Fruit fly (Drosophila melanogaster) Kc167 (cell line): ENCODE results near the gene CG9270.

ENCODE experiments used
- Myc ChIP-seq: fragments of >200 bp; optimal IDR thresholded peaks from 2 replicates; lab custom pipeline; 2017; ENCODE audit warnings: missing external identifiers
- Sin3A ChIP-seq: fragments of >200 bp; optimal IDR thresholded peaks from 2 replicates; lab custom pipeline; 2018; ENCODE audit warnings: missing external identifiers
- h ChIP-seq: fragments of >200 bp; optimal IDR thresholded peaks from 3 replicates; lab custom pipeline; 2018; ENCODE audit warnings: missing external identifiers
- insv ChIP-seq: fragments of >200 bp; optimal IDR thresholded peaks from 3 replicates; lab custom pipeline; 2018; ENCODE audit warnings: missing external identifiers
- psq ChIP-seq: fragments of >200 bp; optimal IDR thresholded peaks from 2 replicates; lab custom pipeline; 2017; ENCODE audit warnings: missing external identifiers
- ttk ChIP-seq: sonication (Bioruptor generic); optimal IDR thresholded peaks from 2 replicates; lab custom pipeline; 2017; ENCODE audit warnings: missing external identifiers

CG9270 gene

dm6 chr2L:20936061-20936390 is 2.1 kb upstream of the CG9270 start:
- no peak for TF ChIP-seq psq (lab: Kevin White, UChicago)
- TF ChIP-seq h: no peak
- TF ChIP-seq insv (lab: Kevin White, UChicago): no peak
- no peak for TF ChIP-seq Myc (lab: Kevin White, UChicago)
- no peak for TF ChIP-seq Sin3A (lab: Kevin White, UChicago)
- TF ChIP-seq ttk (lab: Kevin White, UChicago): no peak

dm6 chr2L:20935338-20936060 is 1.6 kb upstream of the CG9270 start:
- TF ChIP-seq ttk (lab: Kevin White, UChicago): no peak
- TF ChIP-seq Sin3A (lab: Kevin White, UChicago): no peak

- TF ChIP-seq h: no peak
- no peak for TF ChIP-seq ttk (lab: Kevin White, UChicago)
- no peak for TF ChIP-seq psq (lab: Kevin White, UChicago)
- no peak for TF ChIP-seq Sin3A (lab: Kevin White, UChicago)
- TF ChIP-seq insv (lab: Kevin White, UChicago): no peak
- no peak for TF ChIP-seq Myc (lab: Kevin White, UChicago)
Observed at dm6 chr2L:20934678-20935077, 765 bp upstream of the CG9270 start.

- no peak for TF ChIP-seq psq (lab: Kevin White, UChicago)
- TF ChIP-seq Myc (lab: Kevin White, UChicago): no peak
- TF ChIP-seq insv (lab: Kevin White, UChicago): no peak
- no peak for TF ChIP-seq ttk (lab: Kevin White, UChicago)
- no peak for TF ChIP-seq h
- no peak for TF ChIP-seq Sin3A (lab: Kevin White, UChicago)
Observed at dm6 chr2L:20927653-20928052, 6.3 kb downstream of the CG9270 start, which contains the start of gene Nthl1. Nthl1 (minus strand) TSS chr2L:20927860.

- TF ChIP-seq Sin3A (lab: Kevin White, UChicago) (no peak), psq (lab: Kevin White, UChicago) (no peak)
Observed at dm6 chr2L:20925975-20926374, 7.9 kb downstream of the CG9270 start, which contains the start of gene RPA2. RPA2 (minus strand) TSS chr2L:20926147.

- TF ChIP-seq psq (lab: Kevin White, UChicago): no peak
- TF ChIP-seq ttk (lab: Kevin White, UChicago): no peak
- TF ChIP-seq Sin3A (lab: Kevin White, UChicago): no peak
- no peak for TF ChIP-seq h
- no peak for TF ChIP-seq Myc (lab: Kevin White, UChicago)
Observed at dm6 chr2L:20923088-20923571, 10.8 kb downstream of the CG9270 start.

- TF ChIP-seq Myc (lab: Kevin White, UChicago) (no peak), h (no peak), ttk (lab: Kevin White, UChicago) (no peak)
Observed at dm6 chr2L:20922196-20923087, 11.5 kb downstream of the CG9270 start, which contains the start of gene Mtp. Mtp (minus strand) TSS chr2L:20922876.

dm6 chr2L:20918733-20919132 is 15.2 kb downstream of the CG9270 start, which contains the start of the genes CG43739 and sky:
CG43739 (minus strand) TSS chr2L:20918931.
sky (minus strand) TSS chr2L:20918931.
- TF ChIP-seq insv (lab: Kevin White, UChicago): no peak

- TF ChIP-seq insv (lab: Kevin White, UChicago): no peak
- TF ChIP-seq Sin3A (lab: Kevin White, UChicago): no peak
- TF ChIP-seq ttk (lab: Kevin White, UChicago): no peak
- no peak for TF ChIP-seq psq (lab: Kevin White, UChicago)
- TF ChIP-seq h: no peak
- TF ChIP-seq Myc (lab: Kevin White, UChicago): no peak
Observed at dm6 chr2L:20918056-20918674, 15.7 kb downstream of the CG9270 start.

dm6 chr2L:20917235-20918055 is 16.5 kb downstream of the CG9270 start:
- TF ChIP-seq Sin3A (lab: Kevin White, UChicago) (no peak), Myc (lab: Kevin White, UChicago) (no peak), h (no peak), ttk (lab: Kevin White, UChicago) (no peak), psq (lab: Kevin White, UChicago) (no peak), insv (lab: Kevin White, UChicago) (no peak)

dm6 chr2L:20916672-20917209 is 17.2 kb downstream of the CG9270 start:
- TF ChIP-seq ttk (lab: Kevin White, UChicago): no peak
